Fruit fly (Drosophila melanogaster): ENCODE data around the gene CG18249.

CG18249 gene

dm6 chr3R:8264302-8265080 lies 44.5 kb downstream of the CG18249 start, which contains the start of the genes RPA1 and Mcm2 (continued):
- TF ChIP-seq CG6813 (GFP tag; optimal IDR thresholded peaks at IDR 0.05): peak; percentile 47
- TF ChIP-seq nom (GFP tag; optimal IDR thresholded peaks at IDR 0.05): peak; percentile 59
- peak; percentile 35; the same call in 1 of the 2 replicates for TF ChIP-seq CG5953 (GFP tag; IDR thresholded peaks at IDR 0.05)
- no peak for TF ChIP-seq tll (GFP tag; optimal IDR thresholded peaks at IDR 0.05)
- TF ChIP-seq amos (GFP tag; IDR thresholded peaks at IDR 0.05; ENCODE audit: partially characterized antibody): peak; percentile 48
- TF ChIP-seq Hey (tag; optimal IDR thresholded peaks at IDR 0.05): no peak
- TF ChIP-seq CG18476 (GFP tag; optimal IDR thresholded peaks at IDR 0.05): peak; percentile 50
- TF ChIP-seq Ets65A (GFP tag): peak; percentile 97
- TF ChIP-seq CG12659 (GFP tag; optimal IDR thresholded peaks at IDR 0.05): peak; percentile 88
- no peak for TF ChIP-seq HmgD (GFP tag; optimal IDR thresholded peaks at IDR 0.05)
- peak; percentile 23; the same call in 1 of the 3 replicates for TF ChIP-seq CG14050 (GFP tag; IDR thresholded peaks at IDR 0.05)
- 0 out of 3 replicates have a peak, but pooled peaks have one; percentile 6 for TF ChIP-seq zen2 (GFP tag; IDR thresholded peaks at IDR 0.05; ENCODE audit: partially characterized antibody)
- TF ChIP-seq zf30C (GFP tag; optimal IDR thresholded peaks at IDR 0.05): no peak
- TF ChIP-seq ash1 (GFP tag; optimal IDR thresholded peaks at IDR 0.05): no peak
- TF ChIP-seq CG4854 (GFP tag; optimal IDR thresholded peaks at IDR 0.05): no peak
- TF ChIP-seq rib (GFP tag; IDR thresholded peaks at IDR 0.05): peak; percentile 14; the same call in 1 of the 2 replicates
- no peak for TF ChIP-seq pfk (GFP tag; optimal IDR thresholded peaks at IDR 0.05)
- TF ChIP-seq az2 (GFP tag; optimal IDR thresholded peaks at IDR 0.05): peak; percentile 81
- TF ChIP-seq otp (GFP tag; IDR thresholded peaks at IDR 0.05): peak; percentile 58; the same call in 1 of the 3 replicates
- peak; percentile 33 for TF ChIP-seq schlank (tag; optimal IDR thresholded peaks at IDR 0.05)
- peak; percentile 16 for TF ChIP-seq org-1 (GFP tag; optimal IDR thresholded peaks at IDR 0.05)
- peak; percentile 32 for TF ChIP-seq CG1603 (tag; optimal IDR thresholded peaks at IDR 0.05)
- TF ChIP-seq CG9797 (GFP tag; optimal IDR thresholded peaks at IDR 0.05): no peak
- TF ChIP-seq Dref (GFP tag; IDR thresholded peaks at IDR 0.05): peak; percentile 57
- peak; percentile 36 for TF ChIP-seq Myb (GFP tag; optimal IDR thresholded peaks at IDR 0.05)
- no peak for TF ChIP-seq CG34224 (GFP tag; IDR thresholded peaks at IDR 0.05; ENCODE audit: partially characterized antibody)
- TF ChIP-seq CG34422 (GFP tag; IDR thresholded peaks at IDR 0.05): peak; percentile 88
- TF ChIP-seq CG7928 (GFP tag; optimal IDR thresholded peaks at IDR 0.05): peak; percentile 93
- no peak for TF ChIP-seq CG1832 (GFP tag; optimal IDR thresholded peaks at IDR 0.05)
- peak; percentile 84 for TF ChIP-seq CG12155 (GFP tag; optimal IDR thresholded peaks at IDR 0.05)
- TF ChIP-seq sim (GFP tag; IDR thresholded peaks at IDR 0.05): no peak
- peak; percentile 49 for TF ChIP-seq pzg (GFP tag; optimal IDR thresholded peaks at IDR 0.05)
- TF ChIP-seq CG10366 (GFP tag; IDR thresholded peaks at IDR 0.05): peak; percentile 71
- TF ChIP-seq CG15601 (tag; optimal IDR thresholded peaks at IDR 0.05): peak; percentile 47
- TF ChIP-seq NC2α (GFP tag; optimal IDR thresholded peaks at IDR 0.05): no peak
- peak; percentile 41 for TF ChIP-seq Spps (tag; optimal IDR thresholded peaks at IDR 0.05)

dm6 chr3R:8269740-8270139 lies 49.8 kb downstream of the CG18249 start, which contains the start of gene CG9630:
Gene CG9630, minus strand, starts transcription at chr3R:8269896.
- peak; percentile 73 for TF ChIP-seq Bgb (GFP tag; IDR thresholded peaks at IDR 0.05; ENCODE audit: partially characterized antibody)
- peak; percentile 85 for TF ChIP-seq twi (tag; optimal IDR thresholded peaks at IDR 0.05)
- peak; percentile 47 for TF ChIP-seq CG7987 (GFP tag; optimal IDR thresholded peaks at IDR 0.05)
- peak in 1 of 2 experiments; percentile 77 for TF ChIP-seq crp (GFP tag; optimal IDR thresholded peaks at IDR 0.05)
- peak; percentile 78 for TF ChIP-seq Dref (GFP tag; IDR thresholded peaks at IDR 0.05)
- no peak for TF ChIP-seq odd (GFP tag; optimal IDR thresholded peaks at IDR 0.05)
- TF ChIP-seq CG6272 (GFP tag; IDR thresholded peaks at IDR 0.05): no peak
- TF ChIP-seq nmo (GFP tag; optimal IDR thresholded peaks at IDR 0.05): peak; percentile 10
- no peak for TF ChIP-seq zfh2 (GFP tag; optimal IDR thresholded peaks at IDR 0.05)
- TF ChIP-seq cas (GFP tag; IDR thresholded peaks at IDR 0.05): no peak
- TF ChIP-seq aop (GFP tag; IDR thresholded peaks at IDR 0.05): no peak
- no peak for TF ChIP-seq CG12744 (GFP tag; optimal IDR thresholded peaks at IDR 0.05)
- no peak for TF ChIP-seq org-1 (GFP tag; optimal IDR thresholded peaks at IDR 0.05)
- peak; percentile 36 for TF ChIP-seq CHES-1-like (GFP tag; optimal IDR thresholded peaks at IDR 0.05)
- no peak for TF ChIP-seq sc (optimal IDR thresholded peaks at IDR 0.05)
- no peak for TF ChIP-seq sc (GFP tag; optimal IDR thresholded peaks at IDR 0.05)
